Worm (Caenorhabditis elegans) whole organism, young adult: ENCODE measurements around the gene C12D8.13.

Experiments
- T26A5.8 ChIP-seq: sonication (generic microtip); optimal IDR thresholded peaks from 2 replicates; lab custom pipeline; 2016; ENCODE audit warnings: missing genetic modification characterization, missing compliant biosample characterization
- ccch-3 ChIP-seq: fragments of 200-800 bp; sonication (Bioruptor generic); optimal IDR thresholded peaks from 2 replicates; lab custom pipeline; 2018; ENCODE audit warnings: mild to moderate bottlenecking, missing genetic modification characterization, missing compliant biosample characterization
- ceh-79 ChIP-seq: sonication (generic microtip); optimal IDR thresholded peaks from 2 replicates; lab custom pipeline; 2017; ENCODE audit warnings: mild to moderate bottlenecking, missing genetic modification characterization, missing compliant biosample characterization
- lin-40 ChIP-seq: sonication (generic microtip); optimal IDR thresholded peaks from 2 replicates; lab custom pipeline; 2016; ENCODE audit warnings: missing genetic modification characterization, mild to moderate bottlenecking, missing compliant biosample characterization, missing genotype, missing genetic modification reagents
- madf-10 ChIP-seq: sonication (generic microtip); optimal IDR thresholded peaks from 2 replicates; lab custom pipeline; 2016; ENCODE audit warnings: mild to moderate bottlenecking, missing genetic modification characterization, missing compliant biosample characterization
- nfya-2 ChIP-seq: fragments of 200-800 bp; sonication (Bioruptor generic); IDR thresholded peaks from 2 replicates; pipeline ENCODE4 v1.3.6; 2022; ENCODE audit warnings: missing genetic modification reagents, missing genetic modification characterization, missing compliant biosample characterization
- snpc-1.1 ChIP-seq: sonication (generic microtip); optimal IDR thresholded peaks from 2 replicates; lab custom pipeline; 2017; ENCODE audit warnings: missing genetic modification characterization, mild to moderate bottlenecking, missing compliant biosample characterization, antibody characterized with exemption, moderate library complexity, missing genotype, missing genetic modification reagents; ENCODE audit not compliant: insufficient read depth
- snpc-4 ChIP-seq, 5 experiments: fragments of 150-350 bp in 1 of 5; sonication (generic microtip) in 4 of 5; optimal IDR thresholded peaks; 2 replicates each; lab custom pipeline; 2014 to 2018; ENCODE audit warnings: missing genetic modification characterization in 5 of 5, missing biosample characterization in 3 of 5, antibody characterized with exemption in 2 of 5, mild to moderate bottlenecking in 2 of 5, missing compliant biosample characterization in 2 of 5, missing genotype in 2 of 5, moderate library complexity in 2 of 5, missing genetic modification reagents in 1 of 5
- tlf-1 ChIP-seq: fragments of 200-800 bp; sonication (Bioruptor generic); optimal IDR thresholded peaks from 2 replicates; lab custom pipeline; 2018; ENCODE audit warnings: mild to moderate bottlenecking, missing genetic modification characterization, missing compliant biosample characterization
- ztf-6 ChIP-seq: fragments of 200-800 bp; sonication (Bioruptor generic); IDR thresholded peaks from 2 replicates; pipeline ENCODE4 v1.3.6; 2022; ENCODE audit warnings: missing genetic modification reagents, missing genetic modification characterization, missing compliant biosample characterization

ce11 chrV:10182984-10183383, 37.5 kb downstream of the C12D8.13 start, which contains the start of gene ZK856.4:
- no peak for TF ChIP-seq T26A5.8
- no peak for TF ChIP-seq snpc-4 (GFP tag; optimal IDR thresholded peaks at IDR 0.05; lab: Kevin White, UChicago)
- no peak for TF ChIP-seq snpc-4 (tag; optimal IDR thresholded peaks at IDR 0.05; lab: Kevin White, UChicago)
- TF ChIP-seq ztf-6 (GFP tag; lab: Robert Waterston, UW): no peak
- TF ChIP-seq snpc-1.1 (tag; lab: Kevin White, UChicago): no peak
- no peak for TF ChIP-seq nfya-2 (GFP tag; lab: Robert Waterston, UW)
- TF ChIP-seq lin-40: no peak
- TF ChIP-seq madf-10 (tag; lab: Kevin White, UChicago): no peak
- TF ChIP-seq tlf-1 (GFP tag; lab: Kevin White, UChicago): no peak
- TF ChIP-seq ceh-79 (tag; lab: Kevin White, UChicago): no peak
- no peak for TF ChIP-seq ccch-3
